Worm (Caenorhabditis elegans): Measurements from ENCODE around the gene str-23.

The str-23 gene

DNA sequence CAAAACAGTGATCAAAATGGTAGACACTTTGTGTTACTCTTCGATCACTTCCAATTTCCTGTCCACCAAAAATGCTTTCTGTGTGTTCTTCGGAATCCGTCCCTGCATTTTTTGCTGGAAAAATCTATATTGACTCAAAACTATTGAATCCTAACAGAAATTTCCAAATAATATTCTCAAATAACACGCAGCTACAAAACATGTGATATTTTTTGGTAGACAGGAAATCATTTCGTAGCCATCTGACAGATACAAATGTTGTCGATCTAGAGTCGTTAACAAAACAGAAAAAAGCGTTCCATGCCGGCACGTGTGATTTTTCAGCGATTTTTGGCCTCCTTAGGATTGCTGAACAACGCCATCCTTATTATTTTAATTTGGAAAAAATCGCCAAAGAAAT, 31.8 kb upstream of the str-23 start, which contains the start of gene str-263:
TSS of gene str-263 (plus strand) at position 301 of the 400 bp plus-strand sequence.
- TF ChIP-seq snu-23 (GFP tag; optimal IDR thresholded peaks at IDR 0.05) (no peak), snpc-4 (tag; optimal IDR thresholded peaks at IDR 0.05) (no peak), mdl-1 (tag; optimal IDR thresholded peaks at IDR 0.05) (no peak), fkh-10 (GFP tag; optimal IDR thresholded peaks at IDR 0.05) (no peak), egl-27 (tag; optimal IDR thresholded peaks at IDR 0.05) (no peak), elt-2 (tag; optimal IDR thresholded peaks at IDR 0.05) (no peak), C16A3.4 (tag; optimal IDR thresholded peaks at IDR 0.05) (no peak), mef-2 (tag; optimal IDR thresholded peaks at IDR 0.05) (no peak), mep-1 (tag; optimal IDR thresholded peaks at IDR 0.05) (no peak), tlp-1 (tag; optimal IDR thresholded peaks at IDR 0.05) (no peak), sptf-1 (tag; optimal IDR thresholded peaks at IDR 0.05) (no peak), zip-4 (GFP tag; optimal IDR thresholded peaks at IDR 0.05) (no peak), nhr-11 (tag; optimal IDR thresholded peaks at IDR 0.05) (no peak), ztf-4 (tag; optimal IDR thresholded peaks at IDR 0.05) (no peak)

ce11 chrV:15614534-15614933, 30.1 kb upstream of the str-23 start:
- no peak for TF ChIP-seq efl-1 (optimal IDR thresholded peaks at IDR 0.05)
- no peak for TF ChIP-seq efl-1 (GFP tag; optimal IDR thresholded peaks at IDR 0.05 in 1 of 2)
- TF ChIP-seq ceh-82 (tag; optimal IDR thresholded peaks at IDR 0.05) = no peak
- TF ChIP-seq nhr-237 (tag; optimal IDR thresholded peaks at IDR 0.05) = no peak
- TF ChIP-seq F16B12.6 (tag; optimal IDR thresholded peaks at IDR 0.05) = no peak
- no peak for TF ChIP-seq nhr-77 (tag; optimal IDR thresholded peaks at IDR 0.05)
- no peak for TF ChIP-seq nhr-12 (tag; optimal IDR thresholded peaks at IDR 0.05)
- TF ChIP-seq ces-1 (GFP tag; optimal IDR thresholded peaks at IDR 0.05) = no peak
- TF ChIP-seq lin-14 (GFP tag; optimal IDR thresholded peaks at IDR 0.05) = no peak

ce11 chrV:15621518-15621917, 23.2 kb upstream of the str-23 start, which contains the start of gene C55A1.1:
C55A1.1 (plus strand) TSS chrV:15621818.
- no peak for TF ChIP-seq nhr-19 (GFP tag; conservative IDR thresholded peaks at IDR 0.05)
- TF ChIP-seq nhr-11 (tag; optimal IDR thresholded peaks at IDR 0.05) = no peak
- no peak for TF ChIP-seq lin-35 (GFP tag; optimal IDR thresholded peaks at IDR 0.05)
- no peak for TF ChIP-seq sox-4 (tag; optimal IDR thresholded peaks at IDR 0.05)
- no peak for TF ChIP-seq tbx-2 (tag; optimal IDR thresholded peaks at IDR 0.05)
- no peak for TF ChIP-seq elt-2 (tag; optimal IDR thresholded peaks at IDR 0.05)
- TF ChIP-seq Y116A8C.19 (tag; optimal IDR thresholded peaks at IDR 0.05; ENCODE audit: borderline replicate concordance) = no peak
- TF ChIP-seq hlh-17 (GFP tag; optimal IDR thresholded peaks at IDR 0.05; ENCODE audit: borderline replicate concordance) = no peak
- no peak for TF ChIP-seq nhr-71 (tag; optimal IDR thresholded peaks at IDR 0.05)
- TF ChIP-seq unc-98 (GFP tag; IDR thresholded peaks at IDR 0.05) = no peak
- no peak for TF ChIP-seq fkh-4 (tag; optimal IDR thresholded peaks at IDR 0.05; ENCODE audit: borderline replicate concordance)
- no peak for TF ChIP-seq aha-1 (tag; optimal IDR thresholded peaks at IDR 0.05)
- no peak for TF ChIP-seq nhr-28 (tag; optimal IDR thresholded peaks at IDR 0.05)
- no peak for TF ChIP-seq unc-62 (GFP tag; optimal IDR thresholded peaks at IDR 0.05)
- TF ChIP-seq lin-15B (tag; optimal IDR thresholded peaks at IDR 0.05) = no peak
- TF ChIP-seq ceh-63 (GFP tag; optimal IDR thresholded peaks at IDR 0.05) = no peak
- no peak for TF ChIP-seq mep-1 (tag; optimal IDR thresholded peaks at IDR 0.05)
- TF ChIP-seq efl-3 (GFP tag; optimal IDR thresholded peaks at IDR 0.05) = no peak
- TF ChIP-seq C34B4.2 (tag; optimal IDR thresholded peaks at IDR 0.05) = no peak

ce11 chrV:15625561-15625960, 19.1 kb upstream of the str-23 start, which contains the start of gene C55A1.11:
C55A1.11 (plus strand) TSS chrV:15625861.
- TF ChIP-seq nhr-11 (tag; optimal IDR thresholded peaks at IDR 0.05) (no peak), elt-2 (tag; optimal IDR thresholded peaks at IDR 0.05) (no peak), efl-1 (optimal IDR thresholded peaks at IDR 0.05) (no peak), efl-1 (GFP tag; optimal IDR thresholded peaks at IDR 0.05 in 1 of 2) (peak in 1 of 2 experiments; percentile 32), snu-23 (GFP tag; optimal IDR thresholded peaks at IDR 0.05) (no peak), snpc-4 (tag; optimal IDR thresholded peaks at IDR 0.05) (no peak)
